Fruit fly (Drosophila melanogaster) S2 (cell line): ENCODE measurements around the gene Ugt37D1.

Experiments used
- CG8478 ChIP-seq: fragments of >200 bp; optimal IDR thresholded peaks from 2 replicates; lab custom pipeline; 2018
- CTCF ChIP-seq, 2 experiments: fragments of >200 bp; optimal IDR thresholded peaks; 2 replicates each; lab custom pipeline; 2018

dm6 chr2L:16848670-16849069 is 49.8 kb downstream of the Ugt37D1 start, which contains the start of gene CG13284:
- TF ChIP-seq CTCF (optimal IDR thresholded peaks at IDR 0.05; lab: Kevin White, UChicago) (no peak), CG8478 (no peak)
